Worm (Caenorhabditis elegans) whole organism, midembryonic: Measurements from ENCODE around the gene srh-186.
"Not testable (repeated sequence)": the region's sequence is repeated elsewhere in the genome, so short reads cannot be mapped to it uniquely, and the experiment has no call there.

Experiments
- T22C8.4 ChIP-seq: fragments of 200-800 bp; sonication (Bioruptor generic); IDR thresholded peaks from 2 replicates; pipeline ENCODE4 v1.3.6; 2022; ENCODE audit warnings: missing genetic modification characterization, missing compliant biosample characterization
- cog-1 ChIP-seq: sonication (generic microtip); optimal IDR thresholded peaks from 2 replicates; lab custom pipeline; 2016; ENCODE audit warnings: missing genetic modification characterization, missing compliant biosample characterization
- flt-1 ChIP-seq: fragments of 200-800 bp; sonication (Bioruptor generic); IDR thresholded peaks from 2 replicates; pipeline ENCODE4 v1.3.6; 2022; ENCODE audit warnings: missing genetic modification characterization, missing compliant biosample characterization
- klf-2 ChIP-seq: fragments of 200-800 bp; sonication (Bioruptor generic); conservative IDR thresholded peaks from 2 replicates; pipeline ENCODE4 v1.3.6; 2022; ENCODE audit warnings: missing genetic modification reagents, missing genetic modification characterization, missing compliant biosample characterization
- med-1 ChIP-seq: sonication (generic microtip); optimal IDR thresholded peaks from 2 replicates; lab custom pipeline; 2017; ENCODE audit warnings: missing genetic modification characterization, mild to moderate bottlenecking, missing compliant biosample characterization, antibody characterized with exemption, missing genetic modification reagents; ENCODE audit not compliant: insufficient read depth
- ref-1 ChIP-seq: fragments of 200-800 bp; sonication (Bioruptor generic); conservative IDR thresholded peaks from 2 replicates; pipeline ENCODE4 v1.3.6; 2022; ENCODE audit warnings: missing genetic modification reagents, missing genetic modification characterization, missing compliant biosample characterization
- tab-1 ChIP-seq: fragments of 200-800 bp; sonication (Bioruptor generic); IDR thresholded peaks from 2 replicates; pipeline ENCODE4 v1.3.6; 2022; ENCODE audit warnings: missing genetic modification characterization, missing compliant biosample characterization
- ztf-23 ChIP-seq: fragments of 200-800 bp; sonication (Bioruptor generic); IDR thresholded peaks from 2 replicates; pipeline ENCODE4 v1.3.6; 2022; ENCODE audit warnings: missing genetic modification reagents, missing genetic modification characterization, missing compliant biosample characterization
- ztf-29 ChIP-seq: fragments of 200-800 bp; sonication (Bioruptor generic); IDR thresholded peaks from 2 replicates; pipeline ENCODE4 v1.3.6; 2022; ENCODE audit warnings: missing genetic modification reagents, missing genetic modification characterization, missing compliant biosample characterization

Gene srh-186

DNA sequence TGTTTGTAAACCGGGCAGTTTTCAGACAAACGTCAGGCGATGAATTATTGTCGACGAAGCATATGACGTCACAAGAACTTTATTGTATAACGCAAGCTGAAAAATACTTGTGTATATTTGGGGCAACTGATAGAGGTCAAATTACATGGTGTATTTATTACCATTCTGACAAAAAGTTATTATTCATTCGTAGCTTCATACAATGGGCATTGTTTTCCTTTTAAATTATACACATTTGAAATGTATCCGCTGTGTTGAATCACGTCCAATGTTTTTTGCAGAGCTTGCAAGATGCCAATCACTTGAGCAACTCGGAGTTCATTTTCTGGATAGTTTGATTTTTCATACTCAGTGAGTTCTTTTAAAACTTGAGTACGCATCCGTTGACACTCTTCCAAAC is 32.6 kb upstream of the srh-186 start, which contains the start of gene F35E8.13:
TSS of gene F35E8.13 (plus strand) at position 301 of the 400 bp plus-strand sequence.
- TF ChIP-seq ztf-29 (GFP tag; lab: Robert Waterston, UW) (no peak), ref-1 (GFP tag; lab: Robert Waterston, UW) (no peak), tab-1 (GFP tag; lab: Robert Waterston, UW) (no peak), T22C8.4 (no peak), med-1 (GFP tag; lab: Kevin White, UChicago) (no peak)

DNA sequence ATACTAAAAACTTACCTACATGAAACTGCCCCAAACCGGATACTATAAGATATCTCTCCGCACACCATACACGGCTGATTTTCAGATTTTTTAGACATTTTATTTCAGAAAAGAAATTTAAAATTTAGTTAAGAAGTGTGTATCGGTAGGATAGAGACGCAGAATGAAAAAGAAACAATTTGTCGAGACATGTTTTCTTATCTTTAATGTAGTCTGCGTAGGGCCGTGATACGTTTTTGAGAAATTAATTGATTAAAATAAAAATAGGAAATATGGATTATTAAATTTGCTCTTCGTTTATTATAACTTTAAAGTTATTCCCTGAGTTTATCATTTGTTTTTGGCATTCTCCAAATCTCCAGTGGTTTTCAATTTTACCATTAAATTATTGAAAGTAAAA is 31.3 kb upstream of the srh-186 start, which contains the start of gene nhr-108:
TSS of gene nhr-108 (minus strand) at position 166 of the 400 bp plus-strand sequence.
- no peak for TF ChIP-seq flt-1 (GFP tag; lab: Robert Waterston, UW)
- TF ChIP-seq klf-2 (GFP tag; lab: Robert Waterston, UW): no peak
- TF ChIP-seq tab-1 (GFP tag; lab: Robert Waterston, UW): no peak
- TF ChIP-seq ztf-23 (GFP tag; lab: Robert Waterston, UW): no peak

DNA sequence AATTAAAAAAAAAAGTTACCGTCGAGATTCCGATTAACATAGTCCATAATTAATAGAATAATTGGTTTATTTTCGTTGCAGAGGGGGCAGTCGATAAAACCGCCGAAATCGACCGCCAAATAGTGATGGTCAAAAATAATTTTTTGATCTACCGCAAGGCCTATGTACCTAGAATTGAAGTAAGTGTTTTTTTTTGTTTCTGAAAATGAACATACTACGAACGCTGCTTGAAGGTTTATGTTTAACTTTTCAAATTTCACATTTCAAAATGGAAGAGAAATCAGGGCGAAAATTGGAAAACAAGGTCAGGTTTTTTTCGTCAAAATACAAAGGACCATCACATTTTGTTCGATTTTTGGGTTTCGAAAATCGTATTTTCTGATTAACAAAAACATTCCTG is 27.3 kb upstream of the srh-186 start, which contains the start of gene pzf-1:
TSS of gene pzf-1 (minus strand) at position 101 of the 400 bp plus-strand sequence.
- TF ChIP-seq ztf-29 (GFP tag; lab: Robert Waterston, UW): no peak
- no peak for TF ChIP-seq cog-1 (tag; lab: Kevin White, UChicago)
- no peak for TF ChIP-seq med-1 (GFP tag; lab: Kevin White, UChicago)
- TF ChIP-seq ref-1 (GFP tag; lab: Robert Waterston, UW): no peak
- no peak for TF ChIP-seq T22C8.4
- TF ChIP-seq klf-2 (GFP tag; lab: Robert Waterston, UW): no peak
- no peak for TF ChIP-seq flt-1 (GFP tag; lab: Robert Waterston, UW)
- no peak for TF ChIP-seq ztf-23 (GFP tag; lab: Robert Waterston, UW)
- TF ChIP-seq tab-1 (GFP tag; lab: Robert Waterston, UW): no peak

DNA sequence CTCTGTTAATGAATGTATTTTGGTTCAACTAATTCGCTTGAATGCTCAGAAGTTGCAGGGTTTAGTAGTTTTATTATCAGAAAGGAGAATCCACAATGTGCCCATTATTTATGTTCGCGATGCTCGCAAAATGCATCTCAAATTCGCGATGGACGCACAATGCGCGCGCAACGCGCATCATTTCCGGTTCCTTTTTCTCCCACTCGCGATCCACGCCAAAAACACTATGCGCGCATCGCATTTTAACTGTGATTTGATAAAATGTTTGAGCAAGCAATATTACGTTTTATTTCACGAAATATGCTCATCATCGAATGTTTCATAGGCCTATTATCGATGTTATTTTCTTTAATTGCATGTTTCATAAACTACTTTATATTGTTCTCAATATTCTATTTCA is 25.7 kb upstream of the srh-186 start, which contains the start of gene srbc-77:
TSS of gene srbc-77 (plus strand) at position 301 of the 400 bp plus-strand sequence.
- not testable (repeated sequence) for TF ChIP-seq klf-2, ztf-29, flt-1 (GFP tag; lab: Robert Waterston, UW)

DNA sequence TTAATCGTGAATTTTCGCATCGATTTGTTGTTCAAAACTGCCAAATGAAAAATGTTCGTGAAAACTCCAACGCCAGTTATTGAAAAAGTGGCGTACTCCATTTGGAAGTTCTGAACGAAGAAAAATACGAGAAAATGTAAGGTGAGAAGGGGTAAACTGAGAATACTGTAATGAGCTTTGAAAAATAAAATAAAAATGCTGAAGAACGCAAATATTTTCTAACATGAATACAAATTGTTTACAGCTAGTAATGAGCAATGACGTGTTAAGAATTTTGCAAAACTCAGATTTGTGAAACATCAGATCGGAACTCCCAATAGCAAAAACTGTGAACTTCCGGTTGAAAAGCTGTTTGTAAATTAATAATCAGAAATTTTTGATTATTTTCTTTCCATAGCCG is 23.2 kb upstream of the srh-186 start, which contains the start of gene srw-26:
TSS of gene srw-26 (minus strand) at position 101 of the 400 bp plus-strand sequence.
- TF ChIP-seq klf-2 (GFP tag; lab: Robert Waterston, UW) (no peak), T22C8.4 (no peak), ztf-29 (GFP tag; lab: Robert Waterston, UW) (no peak), cog-1 (tag; lab: Kevin White, UChicago) (no peak), ztf-23 (GFP tag; lab: Robert Waterston, UW) (no peak), tab-1 (GFP tag; lab: Robert Waterston, UW) (no peak), med-1 (GFP tag; lab: Kevin White, UChicago) (no peak), ref-1 (GFP tag; lab: Robert Waterston, UW) (no peak), flt-1 (GFP tag; lab: Robert Waterston, UW) (no peak)

DNA sequence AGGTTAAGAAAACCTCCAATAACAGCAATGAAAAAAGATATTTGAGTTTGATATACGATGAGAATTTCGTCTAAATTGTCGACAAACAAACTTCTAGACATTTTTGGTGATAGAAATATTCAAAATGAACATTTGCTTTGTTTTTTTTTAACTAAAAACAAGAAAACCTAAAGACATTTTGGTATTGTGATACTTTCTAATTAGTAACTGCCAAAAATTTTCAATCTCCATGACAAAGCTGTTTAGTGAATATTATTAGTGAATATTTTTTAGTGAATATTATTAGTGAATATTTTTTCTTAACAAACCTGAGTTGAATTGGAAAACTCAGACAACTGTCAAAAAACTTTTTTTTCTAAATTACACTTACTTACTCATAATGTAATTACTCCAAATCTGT is 15.3 kb upstream of the srh-186 start, which contains the start of gene srw-55:
TSS of gene srw-55 (minus strand) at position 101 of the 400 bp plus-strand sequence.
- no peak for TF ChIP-seq tab-1 (GFP tag; lab: Robert Waterston, UW)
- no peak for TF ChIP-seq T22C8.4
- no peak for TF ChIP-seq ztf-29 (GFP tag; lab: Robert Waterston, UW)
- no peak for TF ChIP-seq klf-2 (GFP tag; lab: Robert Waterston, UW)
- no peak for TF ChIP-seq ztf-23 (GFP tag; lab: Robert Waterston, UW)
- TF ChIP-seq med-1 (GFP tag; lab: Kevin White, UChicago): no peak

DNA sequence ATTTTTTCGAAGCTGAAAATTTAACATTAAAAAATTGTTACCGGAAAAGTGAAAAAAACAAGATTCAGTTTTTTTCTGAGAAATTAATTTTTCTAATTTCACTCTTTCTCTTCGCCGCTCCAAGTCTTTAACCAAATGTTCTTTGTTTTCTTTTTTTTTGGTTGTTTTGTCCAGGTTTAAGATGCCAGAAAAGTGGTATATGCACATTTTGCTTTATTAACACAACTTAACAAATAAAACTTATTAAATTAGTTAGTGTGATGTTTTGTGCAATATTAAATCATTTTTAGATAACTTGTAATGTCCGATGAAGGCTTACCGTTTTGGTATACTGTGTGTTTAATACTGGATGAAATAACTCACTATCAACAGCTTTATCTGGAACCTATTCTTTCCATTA is 12.5 kb upstream of the srh-186 start, which contains the start of gene srw-53:
TSS of gene srw-53 (plus strand) at position 301 of the 400 bp plus-strand sequence.
- no peak for TF ChIP-seq ztf-23 (GFP tag; lab: Robert Waterston, UW)
- TF ChIP-seq T22C8.4: no peak
- TF ChIP-seq ref-1 (GFP tag; lab: Robert Waterston, UW): no peak
- no peak for TF ChIP-seq ztf-29 (GFP tag; lab: Robert Waterston, UW)
- TF ChIP-seq klf-2 (GFP tag; lab: Robert Waterston, UW): no peak
- TF ChIP-seq cog-1 (tag; lab: Kevin White, UChicago): no peak
- no peak for TF ChIP-seq flt-1 (GFP tag; lab: Robert Waterston, UW)
- no peak for TF ChIP-seq med-1 (GFP tag; lab: Kevin White, UChicago)
- TF ChIP-seq tab-1 (GFP tag; lab: Robert Waterston, UW): no peak

DNA sequence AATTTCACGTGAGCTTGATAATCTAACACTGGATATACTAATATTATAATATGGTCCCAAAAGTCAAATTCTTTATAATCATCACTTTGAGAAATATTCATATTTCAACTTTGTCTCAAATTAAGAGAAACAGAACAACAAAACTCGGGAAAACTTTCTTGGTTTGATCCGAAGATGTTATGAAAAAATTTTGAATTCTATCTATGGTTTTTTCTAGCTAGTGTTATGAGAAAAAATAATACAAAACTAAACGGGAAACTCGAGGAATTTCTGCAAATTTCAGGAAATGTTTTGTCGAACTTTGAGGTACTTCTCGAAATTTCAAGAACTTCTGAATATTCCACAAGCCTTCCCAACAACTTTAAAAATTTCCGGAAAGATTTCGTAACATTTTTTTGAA is 4.7 kb upstream of the srh-186 start, which contains the start of gene srw-59:
TSS of gene srw-59 (minus strand) at position 101 of the 400 bp plus-strand sequence.
- TF ChIP-seq tab-1 (GFP tag; lab: Robert Waterston, UW): no peak
- TF ChIP-seq ztf-29 (GFP tag; lab: Robert Waterston, UW): no peak
- no peak for TF ChIP-seq T22C8.4
- no peak for TF ChIP-seq klf-2 (GFP tag; lab: Robert Waterston, UW)
- TF ChIP-seq flt-1 (GFP tag; lab: Robert Waterston, UW): no peak
- TF ChIP-seq ref-1 (GFP tag; lab: Robert Waterston, UW): no peak
- no peak for TF ChIP-seq cog-1 (tag; lab: Kevin White, UChicago)
- no peak for TF ChIP-seq med-1 (GFP tag; lab: Kevin White, UChicago)
- TF ChIP-seq ztf-23 (GFP tag; lab: Robert Waterston, UW): no peak

DNA sequence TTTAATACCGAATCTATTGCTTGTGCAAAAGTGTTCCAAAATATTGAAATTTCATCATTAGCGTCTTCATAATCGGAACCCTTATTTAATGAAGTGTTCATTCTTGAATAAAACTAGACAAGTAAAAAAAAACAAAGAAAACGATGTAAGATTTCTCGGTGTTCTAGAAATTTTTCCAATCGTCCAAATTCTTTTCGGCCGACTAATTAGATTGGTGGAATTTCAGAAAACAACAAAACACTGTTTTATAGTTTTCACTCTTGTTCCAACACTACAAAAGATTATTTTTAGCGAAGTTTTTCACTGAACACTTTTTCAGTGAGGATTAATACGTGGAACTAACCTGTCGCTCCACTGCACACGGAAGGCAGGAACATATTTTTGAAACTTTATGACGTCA is 2.8 kb upstream of the srh-186 start, which contains the start of gene srw-56:
TSS of gene srw-56 (minus strand) at position 101 of the 400 bp plus-strand sequence.
- TF ChIP-seq flt-1 (GFP tag; lab: Robert Waterston, UW) (no peak), ref-1 (GFP tag; lab: Robert Waterston, UW) (no peak), T22C8.4 (no peak), klf-2 (GFP tag; lab: Robert Waterston, UW) (no peak), ztf-23 (GFP tag; lab: Robert Waterston, UW) (no peak), ztf-29 (GFP tag; lab: Robert Waterston, UW) (no peak), tab-1 (GFP tag; lab: Robert Waterston, UW) (no peak), cog-1 (tag; lab: Kevin White, UChicago) (no peak), med-1 (GFP tag; lab: Kevin White, UChicago) (no peak)
